Fruit fly (Drosophila melanogaster) whole organism, wandering third instar larva: ENCODE results near the gene CG9300.

Source experiments
- Dfd ChIP-seq: fragments of >200 bp; optimal IDR thresholded peaks from 2 replicates; lab custom pipeline; 2017; ENCODE audit warnings: missing biosample characterization, missing genetic modification characterization
- Dif ChIP-seq: fragments of 200-275, 200-300 bp; sonication (Bioruptor generic); optimal IDR thresholded peaks from 2 replicates; lab custom pipeline; 2018; ENCODE audit warnings: missing biosample characterization, missing genetic modification characterization; ENCODE audit not compliant: partially characterized antibody
- OdsH ChIP-seq: fragments of 200-800 bp; sonication (Bioruptor generic); optimal IDR thresholded peaks from 2 replicates; lab custom pipeline; 2016; ENCODE audit warnings: missing biosample characterization, mild to moderate bottlenecking, missing genetic modification characterization
- Vsx2 ChIP-seq: fragments of 200-300, 225-300 bp; sonication (Bioruptor generic); optimal IDR thresholded peaks from 2 replicates; lab custom pipeline; 2018; ENCODE audit warnings: missing biosample characterization, missing genetic modification characterization; ENCODE audit not compliant: partially characterized antibody
- dmrt93B ChIP-seq: fragments of 200-800 bp; sonication (Bioruptor generic); optimal IDR thresholded peaks from 2 replicates; lab custom pipeline; 2018; ENCODE audit warnings: missing biosample characterization, mild to moderate bottlenecking, missing genetic modification characterization
- usp ChIP-seq: fragments of >200 bp; optimal IDR thresholded peaks from 2 replicates; lab custom pipeline; 2017; ENCODE audit warnings: missing biosample characterization, missing genetic modification characterization

DNA sequence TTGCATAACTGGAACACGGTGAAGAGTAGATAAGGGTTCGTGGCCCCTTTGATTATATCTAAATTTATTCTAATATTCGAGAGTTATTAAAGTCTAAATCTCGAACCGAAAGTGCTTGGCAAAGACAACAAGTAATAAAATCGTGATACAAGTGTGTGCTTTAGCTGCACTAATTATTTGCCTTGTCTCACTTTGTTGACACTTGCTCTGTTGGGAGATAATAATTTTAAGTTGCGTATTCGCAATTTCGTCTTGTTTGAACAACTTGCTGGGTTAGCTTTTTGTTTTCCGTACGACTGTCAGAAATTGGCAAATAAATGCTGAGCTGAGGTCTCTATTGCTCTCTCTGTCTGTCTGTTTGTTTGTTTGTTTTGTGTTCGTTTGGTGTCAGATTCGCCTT is 47.5 kb upstream of the CG9300 start:
- no peak for TF ChIP-seq usp (GFP tag; lab: Kevin White, UChicago)
- TF ChIP-seq OdsH (GFP tag; lab: Kevin White, UChicago) = peak; percentile 60
- TF ChIP-seq Dfd = no peak
- TF ChIP-seq Vsx2 (GFP tag; lab: Kevin White, UChicago) = no peak
- TF ChIP-seq dmrt93B = no peak
- TF ChIP-seq Dif (GFP tag; lab: Kevin White, UChicago) = no peak
